Worm (Caenorhabditis elegans): Measurements from ENCODE around the gene glb-20.

DNA sequence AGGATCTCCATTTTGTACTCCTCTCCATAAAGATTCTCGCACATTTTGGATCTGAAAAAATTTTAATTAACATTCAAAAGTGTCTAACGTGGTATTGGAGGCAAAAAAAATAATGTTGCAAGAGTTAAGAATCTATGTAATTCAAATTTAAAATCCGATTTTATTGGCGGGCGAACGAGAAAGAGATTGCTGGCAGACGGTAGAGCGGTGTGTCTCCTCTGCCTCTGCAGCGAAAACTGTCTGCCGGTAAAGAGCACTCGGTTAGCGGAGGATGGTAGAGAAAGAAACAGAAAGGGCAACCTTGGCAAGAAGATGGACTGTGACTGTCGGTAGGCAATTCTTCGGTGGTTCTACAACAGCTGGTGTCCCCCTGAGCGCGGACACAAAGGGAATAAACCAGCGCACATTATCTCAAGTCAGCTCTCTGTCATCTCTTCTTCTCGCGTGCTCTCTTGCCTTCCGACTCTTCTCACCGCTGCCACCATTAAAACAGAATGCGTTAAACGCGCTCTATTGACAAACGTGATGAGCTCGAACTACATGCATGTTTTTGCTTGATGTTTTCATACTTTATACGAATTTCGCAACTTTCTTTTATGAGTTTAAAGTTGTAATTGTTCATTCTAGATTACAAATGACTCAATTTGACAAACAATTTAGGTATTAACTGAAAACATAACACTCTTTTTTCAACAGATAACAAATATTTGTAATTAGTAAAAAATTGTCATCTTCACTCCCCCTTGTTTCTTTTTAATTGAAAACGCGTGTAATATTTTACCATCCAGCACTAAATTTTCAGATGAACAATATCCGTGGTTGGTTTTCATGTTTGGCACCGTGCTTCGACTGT is 36.9 kb downstream of the glb-20 start, which contains the start of the genes cdk-4 and F18H3.1:
- TF ChIP-seq T22C8.4 (GFP tag; IDR thresholded peaks at IDR 0.05): no peak
- TF ChIP-seq klf-2 (GFP tag; conservative IDR thresholded peaks at IDR 0.05): no peak
- TF ChIP-seq flt-1 (GFP tag; IDR thresholded peaks at IDR 0.05): peak; percentile 70; the same call in 1 of the 2 replicates
- TF ChIP-seq cog-1 (tag; optimal IDR thresholded peaks at IDR 0.05): peak; percentile 64
- no peak for TF ChIP-seq med-1 (GFP tag; optimal IDR thresholded peaks at IDR 0.05; ENCODE audit: insufficient read depth)
- TF ChIP-seq ref-1 (GFP tag; conservative IDR thresholded peaks at IDR 0.05): no peak
- no peak for TF ChIP-seq tab-1 (GFP tag; IDR thresholded peaks at IDR 0.05)

All from whole organism, midembryonic.